Worm (Caenorhabditis elegans): Measurements from ENCODE around the gene F31A3.5.

Gene F31A3.5

ce11 chrX:17519476-17519875 lies 43.9 kb downstream of the F31A3.5 start (continued):
- TF ChIP-seq nhr-47 (tag; optimal IDR thresholded peaks at IDR 0.05): peak; percentile 44
- TF ChIP-seq dsc-1 (tag; optimal IDR thresholded peaks at IDR 0.05): peak; percentile 6
- TF ChIP-seq ama-1 (optimal IDR thresholded peaks at IDR 0.05): no peak
- TF ChIP-seq unc-62 (GFP tag; optimal IDR thresholded peaks at IDR 0.05): no peak
- no peak for TF ChIP-seq vab-15 (tag; optimal IDR thresholded peaks at IDR 0.05)
- no peak for TF ChIP-seq nhr-237 (tag; optimal IDR thresholded peaks at IDR 0.05)
- TF ChIP-seq lin-35 (GFP tag; optimal IDR thresholded peaks at IDR 0.05): peak in 1 of 2 experiments; percentile 7
- no peak for TF ChIP-seq ets-5 (GFP tag; IDR thresholded peaks at IDR 0.05)
- peak; percentile 34 for TF ChIP-seq swsn-7 (tag; optimal IDR thresholded peaks at IDR 0.05)
- peak; percentile 46 for TF ChIP-seq rnt-1 (tag; optimal IDR thresholded peaks at IDR 0.05)
- TF ChIP-seq unc-86 (tag; optimal IDR thresholded peaks at IDR 0.05): peak; percentile 46
- peak; percentile 3 for TF ChIP-seq mep-1 (tag; optimal IDR thresholded peaks at IDR 0.05)
- no peak for TF ChIP-seq pqm-1 (tag; optimal IDR thresholded peaks at IDR 0.05)
- no peak for TF ChIP-seq dpl-1 (GFP tag; optimal IDR thresholded peaks at IDR 0.05)
- peak; percentile 66 for TF ChIP-seq fkh-10 (GFP tag; optimal IDR thresholded peaks at IDR 0.05)
- no peak for TF ChIP-seq elt-3 (tag; optimal IDR thresholded peaks at IDR 0.05)
- TF ChIP-seq snu-23 (GFP tag; optimal IDR thresholded peaks at IDR 0.05): peak; percentile 23

ce11 chrX:17518293-17518692 lies 45.1 kb downstream of the F31A3.5 start:
- TF ChIP-seq elt-3 (tag; optimal IDR thresholded peaks at IDR 0.05) (no peak), xbp-1 (tag; optimal IDR thresholded peaks at IDR 0.05) (no peak), pag-3 (tag; optimal IDR thresholded peaks at IDR 0.05; ENCODE audit: borderline replicate concordance, insufficient read depth) (no peak), fkh-10 (GFP tag; optimal IDR thresholded peaks at IDR 0.05) (peak; percentile 60), lin-14 (GFP tag; optimal IDR thresholded peaks at IDR 0.05) (peak; percentile 57), nhr-237 (tag; optimal IDR thresholded peaks at IDR 0.05) (no peak), mab-9 (GFP tag; IDR thresholded peaks at IDR 0.05) (no peak), nhr-85 (tag) (no peak), skn-1 (tag; optimal IDR thresholded peaks at IDR 0.05) (no peak), hpl-2 (GFP tag; optimal IDR thresholded peaks at IDR 0.05) (no peak), ceh-90 (tag; optimal IDR thresholded peaks at IDR 0.05) (no peak), egl-13 (tag; optimal IDR thresholded peaks at IDR 0.05) (peak; percentile 67), irx-1 (tag; optimal IDR thresholded peaks at IDR 0.05) (no peak), sup-37 (GFP tag; optimal IDR thresholded peaks at IDR 0.05) (no peak), grh-1 (GFP tag; IDR thresholded peaks at IDR 0.05) (no peak), nhr-28 (tag; optimal IDR thresholded peaks at IDR 0.05) (no peak), hlh-4 (tag; optimal IDR thresholded peaks at IDR 0.05) (no peak)

ce11 chrX:17517872-17518271 lies 45.5 kb downstream of the F31A3.5 start:
- TF ChIP-seq efl-1 (optimal IDR thresholded peaks at IDR 0.05) (no peak), efl-1 (GFP tag; optimal IDR thresholded peaks at IDR 0.05 in 1 of 2) (peak in 1 of 2 experiments; percentile 0), snpc-4 (tag; optimal IDR thresholded peaks at IDR 0.05) (no peak), ama-1 (optimal IDR thresholded peaks at IDR 0.05) (no peak)

DNA sequence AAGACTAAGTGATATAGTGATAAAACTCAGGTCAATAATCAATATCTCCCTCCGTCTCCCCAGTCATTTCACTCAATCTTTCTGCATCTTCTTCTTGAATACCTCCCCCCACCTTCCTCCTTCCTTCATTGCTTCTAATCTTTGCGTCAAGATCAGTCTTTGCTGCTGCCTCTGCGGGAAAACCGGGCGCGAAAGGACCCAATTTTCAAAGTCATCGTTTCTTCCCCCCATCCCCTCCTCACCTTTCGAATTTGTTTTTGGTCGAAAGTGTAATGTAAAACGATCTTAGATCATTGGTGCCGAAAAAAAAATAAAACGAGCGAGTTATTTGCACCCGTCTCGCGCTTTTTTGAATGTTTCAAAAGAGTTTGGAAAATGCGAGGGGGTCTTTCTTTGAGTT lies 46.5 kb downstream of the F31A3.5 start:
- TF ChIP-seq nhr-19 (GFP tag; conservative IDR thresholded peaks at IDR 0.05) (peak; percentile 37), nhr-85 (tag) (peak; percentile 81), skn-1 (tag; optimal IDR thresholded peaks at IDR 0.05) (peak; percentile 6), egl-27 (tag; optimal IDR thresholded peaks at IDR 0.05) (no peak), rnt-1 (tag; optimal IDR thresholded peaks at IDR 0.05) (peak; percentile 38), nhr-20 (tag; optimal IDR thresholded peaks at IDR 0.05) (peak; percentile 66), C04F5.9 (tag; optimal IDR thresholded peaks at IDR 0.05) (no peak), unc-86 (tag; optimal IDR thresholded peaks at IDR 0.05) (no peak), ceh-90 (tag; optimal IDR thresholded peaks at IDR 0.05) (no peak), elt-3 (tag; optimal IDR thresholded peaks at IDR 0.05) (peak in 2 of 6 experiments; percentile 22 to 56), blmp-1 (tag; optimal IDR thresholded peaks at IDR 0.05) (peak; percentile 82), nhr-71 (tag; optimal IDR thresholded peaks at IDR 0.05) (peak; percentile 69), xbp-1 (tag; optimal IDR thresholded peaks at IDR 0.05) (no peak), zag-1 (tag; optimal IDR thresholded peaks at IDR 0.05) (no peak), ceh-8 (GFP tag; optimal IDR thresholded peaks at IDR 0.05) (no peak), lin-14 (GFP tag; optimal IDR thresholded peaks at IDR 0.05) (peak; percentile 79), mdl-1 (tag; optimal IDR thresholded peaks at IDR 0.05) (peak in 1 of 2 experiments; percentile 42), snu-23 (GFP tag; optimal IDR thresholded peaks at IDR 0.05) (peak; percentile 32), ztf-4 (tag; optimal IDR thresholded peaks at IDR 0.05) (peak; percentile 10)
